Worm (Caenorhabditis elegans) whole organism, young adult: Measurements from ENCODE around the gene his-6.

Experiments
- B0035.1 ChIP-seq: sonication (generic microtip); optimal IDR thresholded peaks from 2 replicates; lab custom pipeline; 2016; ENCODE audit warnings: missing genetic modification characterization, mild to moderate bottlenecking, missing compliant biosample characterization, missing genotype, missing genetic modification reagents
- B0261.1 ChIP-seq: sonication (generic microtip); optimal IDR thresholded peaks from 2 replicates; lab custom pipeline; 2016; ENCODE audit warnings: mild to moderate bottlenecking, missing genetic modification characterization, moderate library complexity, missing compliant biosample characterization
- B0336.3 ChIP-seq: fragments of 200-800 bp; sonication (Bioruptor generic); IDR thresholded peaks from 2 replicates; pipeline ENCODE4 v1.3.6; 2022; ENCODE audit warnings: missing genetic modification characterization, missing compliant biosample characterization
- D2030.7 ChIP-seq: fragments of 200-800 bp; sonication (Bioruptor generic); IDR thresholded peaks from 2 replicates; pipeline ENCODE4 v1.3.6; 2022; ENCODE audit warnings: missing genetic modification reagents, missing genetic modification characterization, missing compliant biosample characterization
- F52B5.7 ChIP-seq: sonication (generic microtip); optimal IDR thresholded peaks from 2 replicates; lab custom pipeline; 2016; ENCODE audit warnings: mild to moderate bottlenecking, missing genetic modification characterization, missing compliant biosample characterization
- F57A8.1 ChIP-seq: fragments of 200-800 bp; sonication (Bioruptor generic); optimal IDR thresholded peaks from 2 replicates; lab custom pipeline; 2018; ENCODE audit warnings: mild to moderate bottlenecking, missing genetic modification characterization, moderate library complexity, missing compliant biosample characterization
- K12H6.12 ChIP-seq: fragments of 200-800 bp; sonication (Bioruptor generic); optimal IDR thresholded peaks from 2 replicates; lab custom pipeline; 2018; ENCODE audit warnings: mild to moderate bottlenecking, missing genetic modification characterization, missing compliant biosample characterization
- T07F8.4 ChIP-seq: sonication (generic microtip); optimal IDR thresholded peaks from 2 replicates; lab custom pipeline; 2016; ENCODE audit warnings: mild to moderate bottlenecking, missing genetic modification characterization, moderate library complexity, missing compliant biosample characterization
- Y53F4B.3 ChIP-seq: fragments of 200-800 bp; sonication (Bioruptor generic); IDR thresholded peaks from 2 replicates; pipeline ENCODE4 v1.3.6; 2022; ENCODE audit warnings: missing genetic modification reagents, missing genetic modification characterization, missing compliant biosample characterization
- Y56A3A.18 ChIP-seq: fragments of 200-800 bp; sonication (Bioruptor generic); IDR thresholded peaks from 2 replicates; pipeline ENCODE4 v1.3.6; 2022; ENCODE audit warnings: missing genetic modification reagents, missing genetic modification characterization, missing compliant biosample characterization
- Y95B8A.8 ChIP-seq: fragments of 200-800 bp; sonication (Bioruptor generic); IDR thresholded peaks from 2 replicates; pipeline ENCODE4 v1.3.6; 2022; ENCODE audit warnings: missing genetic modification reagents, missing genetic modification characterization, missing compliant biosample characterization
- akir-1 ChIP-seq: fragments of 200-800 bp; sonication (Bioruptor generic); optimal IDR thresholded peaks from 2 replicates; lab custom pipeline; 2018; ENCODE audit warnings: mild to moderate bottlenecking, missing genetic modification characterization, moderate library complexity, missing compliant biosample characterization
- aptf-2 ChIP-seq: fragments of 200-800 bp; sonication (Bioruptor generic); conservative IDR thresholded peaks from 2 replicates; pipeline ENCODE4 v1.3.6; 2022; ENCODE audit warnings: missing genetic modification reagents, missing genetic modification characterization, missing compliant biosample characterization
- atf-7 ChIP-seq: sonication (generic microtip); optimal IDR thresholded peaks from 2 replicates; lab custom pipeline; 2017; ENCODE audit warnings: mild to moderate bottlenecking, missing genetic modification characterization, missing compliant biosample characterization
- cebp-1 ChIP-seq, 2 experiments: fragments of 200-800 bp in 1 of 2; sonication (Bioruptor generic) in 1 of 2; sonication (generic microtip) in 1 of 2; IDR thresholded peaks in 1 of 2; optimal IDR thresholded peaks in 1 of 2; 2 replicates each; pipeline versions ENCODE4 v1.3.6 to Lab custom; 2017 to 2022; ENCODE audit warnings: missing compliant biosample characterization in 2 of 2, missing genetic modification characterization in 2 of 2, mild to moderate bottlenecking in 1 of 2, missing genetic modification reagents in 1 of 2, moderate library complexity in 1 of 2
- cebp-2 ChIP-seq: fragments of 200-800 bp; sonication (Bioruptor generic); IDR thresholded peaks from 2 replicates; pipeline ENCODE4 v1.3.6; 2022; ENCODE audit warnings: missing genetic modification characterization, missing compliant biosample characterization
- ceh-58 ChIP-seq: fragments of 200-800 bp; sonication (Bioruptor generic); IDR thresholded peaks from 2 replicates; pipeline ENCODE4 v1.3.6; 2022; ENCODE audit warnings: missing genetic modification characterization, missing compliant biosample characterization
- ceh-79 ChIP-seq: sonication (generic microtip); optimal IDR thresholded peaks from 2 replicates; lab custom pipeline; 2017; ENCODE audit warnings: mild to moderate bottlenecking, missing genetic modification characterization, missing compliant biosample characterization
- die-1 ChIP-seq: sonication (generic microtip); optimal IDR thresholded peaks from 2 replicates; lab custom pipeline; 2016; ENCODE audit warnings: missing genotype, mild to moderate bottlenecking, missing genetic modification characterization, missing compliant biosample characterization
- dox-1 ChIP-seq: fragments of 200-800 bp; sonication (Bioruptor generic); IDR thresholded peaks from 2 replicates; pipeline ENCODE4 v1.3.6; 2022; ENCODE audit warnings: missing genetic modification reagents, missing genetic modification characterization, missing compliant biosample characterization
- efl-1 ChIP-seq: fragments of 150-350 bp; optimal IDR thresholded peaks from 2 replicates; lab custom pipeline; 2014; ENCODE audit warnings: missing biosample characterization, missing genetic modification reagents, missing genetic modification characterization
- ekl-4 ChIP-seq: fragments of 200-800 bp; sonication (Bioruptor generic); IDR thresholded peaks from 2 replicates; pipeline ENCODE4 v1.3.6; 2022; ENCODE audit warnings: missing genetic modification reagents, missing genetic modification characterization, missing compliant biosample characterization
- fkh-3 ChIP-seq: sonication (generic microtip); optimal IDR thresholded peaks from 2 replicates; lab custom pipeline; 2016; ENCODE audit warnings: mild to moderate bottlenecking, missing genetic modification characterization, missing compliant biosample characterization
- gei-17 ChIP-seq: fragments of 200-800 bp; sonication (Bioruptor generic); optimal IDR thresholded peaks from 2 replicates; lab custom pipeline; 2018; ENCODE audit warnings: mild to moderate bottlenecking, missing genetic modification characterization, missing compliant biosample characterization
- him-1 ChIP-seq: sonication (generic microtip); optimal IDR thresholded peaks from 2 replicates; lab custom pipeline; 2016; ENCODE audit warnings: missing genotype, missing genetic modification reagents, missing genetic modification characterization, missing compliant biosample characterization
- hrde-1 ChIP-seq: sonication (generic microtip); optimal IDR thresholded peaks from 2 replicates; lab custom pipeline; 2016; ENCODE audit warnings: missing genetic modification characterization, mild to moderate bottlenecking, missing compliant biosample characterization, moderate library complexity, missing genotype, missing genetic modification reagents, borderline replicate concordance
- lag-1 ChIP-seq: fragments of 200-800 bp; sonication (Bioruptor generic); IDR thresholded peaks from 2 replicates; pipeline ENCODE4 v1.3.6; 2022; ENCODE audit warnings: missing genetic modification reagents, missing genetic modification characterization, missing compliant biosample characterization
- let-607 ChIP-seq, 2 experiments: fragments of 200-800 bp in 1 of 2; sonication (Bioruptor generic) in 1 of 2; sonication (generic microtip) in 1 of 2; optimal IDR thresholded peaks; 2 replicates each; lab custom pipeline; 2016 to 2018; ENCODE audit warnings: mild to moderate bottlenecking in 2 of 2, missing compliant biosample characterization in 2 of 2, missing genetic modification characterization in 2 of 2, moderate library complexity in 2 of 2, missing genotype in 1 of 2
- lin-54 ChIP-seq: fragments of 200-800 bp; sonication (Bioruptor generic); optimal IDR thresholded peaks from 2 replicates; lab custom pipeline; 2018; ENCODE audit warnings: mild to moderate bottlenecking, missing genetic modification characterization, missing compliant biosample characterization
- lsy-27 ChIP-seq: sonication (generic microtip); optimal IDR thresholded peaks from 2 replicates; lab custom pipeline; 2017; ENCODE audit warnings: missing genetic modification characterization, mild to moderate bottlenecking, missing compliant biosample characterization, antibody characterized with exemption, missing genotype, borderline replicate concordance; ENCODE audit not compliant: insufficient read depth
- mcd-1 ChIP-seq: fragments of 200-800 bp; sonication (Bioruptor generic); IDR thresholded peaks from 2 replicates; pipeline ENCODE4 v1.3.6; 2022; ENCODE audit warnings: missing genetic modification reagents, missing genetic modification characterization, missing compliant biosample characterization
- nfya-2 ChIP-seq: fragments of 200-800 bp; sonication (Bioruptor generic); IDR thresholded peaks from 2 replicates; pipeline ENCODE4 v1.3.6; 2022; ENCODE audit warnings: missing genetic modification reagents, missing genetic modification characterization, missing compliant biosample characterization
- nhr-80 ChIP-seq: sonication (generic microtip); optimal IDR thresholded peaks from 2 replicates; lab custom pipeline; 2016; ENCODE audit warnings: missing genetic modification characterization, missing compliant biosample characterization
- rcor-1 ChIP-seq: fragments of 200-800 bp; sonication (Bioruptor generic); IDR thresholded peaks from 2 replicates; pipeline ENCODE4 v1.3.6; 2022; ENCODE audit warnings: missing genetic modification reagents, missing genetic modification characterization, missing compliant biosample characterization
- repo-1 ChIP-seq: sonication (generic microtip); optimal IDR thresholded peaks from 2 replicates; lab custom pipeline; 2017; ENCODE audit warnings: mild to moderate bottlenecking, missing genetic modification characterization, missing compliant biosample characterization
- rpc-1 ChIP-seq, 2 experiments: fragments of 150-350 bp in 1 of 2; sonication (generic microtip) in 1 of 2; optimal IDR thresholded peaks; 2 replicates each; lab custom pipeline; 2014 to 2018; ENCODE audit warnings: missing biosample characterization in 1 of 2, missing genetic modification characterization in 1 of 2, missing genetic modification reagents in 1 of 2, missing genotype in 1 of 2
- sea-2 ChIP-seq: fragments of 200-800 bp; sonication (Bioruptor generic); IDR thresholded peaks from 2 replicates; pipeline ENCODE4 v1.3.6; 2022; ENCODE audit warnings: missing genetic modification characterization, missing compliant biosample characterization
- snpc-1.3 ChIP-seq: sonication (generic microtip); optimal IDR thresholded peaks from 2 replicates; lab custom pipeline; 2017; ENCODE audit warnings: missing genetic modification characterization, mild to moderate bottlenecking, missing compliant biosample characterization, antibody characterized with exemption, moderate library complexity, missing genotype, missing genetic modification reagents; ENCODE audit not compliant: insufficient read depth
- snpc-4 ChIP-seq, 5 experiments: fragments of 150-350 bp in 1 of 5; sonication (generic microtip) in 4 of 5; optimal IDR thresholded peaks; 2 replicates each; lab custom pipeline; 2014 to 2018; ENCODE audit warnings: missing genetic modification characterization in 5 of 5, missing biosample characterization in 3 of 5, antibody characterized with exemption in 2 of 5, mild to moderate bottlenecking in 2 of 5, missing compliant biosample characterization in 2 of 5, missing genotype in 2 of 5, moderate library complexity in 2 of 5, missing genetic modification reagents in 1 of 5
- sptf-2 ChIP-seq: fragments of 200-800 bp; sonication (Bioruptor generic); optimal IDR thresholded peaks from 2 replicates; lab custom pipeline; 2018; ENCODE audit warnings: mild to moderate bottlenecking, missing genetic modification characterization, missing compliant biosample characterization
- unc-62 ChIP-seq: fragments of 150-350 bp; optimal IDR thresholded peaks from 2 replicates; lab custom pipeline; 2014; ENCODE audit warnings: missing biosample characterization, missing genetic modification reagents, missing genetic modification characterization
- xnd-1 ChIP-seq: sonication (generic microtip); optimal IDR thresholded peaks from 2 replicates; lab custom pipeline; 2016; ENCODE audit warnings: missing genotype, missing genetic modification reagents, missing genetic modification characterization, missing compliant biosample characterization
- ztf-18 ChIP-seq: sonication (generic microtip); optimal IDR thresholded peaks from 2 replicates; lab custom pipeline; 2016; ENCODE audit warnings: missing genotype, mild to moderate bottlenecking, missing genetic modification characterization, missing compliant biosample characterization
- ztf-22 ChIP-seq: fragments of 200-800 bp; sonication (Bioruptor generic); optimal IDR thresholded peaks from 2 replicates; lab custom pipeline; 2018; ENCODE audit warnings: mild to moderate bottlenecking, missing genetic modification characterization, moderate library complexity, missing compliant biosample characterization
- ztf-25 ChIP-seq: fragments of 200-800 bp; sonication (Bioruptor generic); IDR thresholded peaks from 2 replicates; pipeline ENCODE4 v1.3.6; 2022; ENCODE audit warnings: missing genetic modification reagents, missing genetic modification characterization, missing compliant biosample characterization
- ztf-26 ChIP-seq: sonication (generic microtip); optimal IDR thresholded peaks from 2 replicates; lab custom pipeline; 2017; ENCODE audit warnings: missing genetic modification characterization, missing compliant biosample characterization
- ztf-28 ChIP-seq: fragments of 200-800 bp; sonication (Bioruptor generic); IDR thresholded peaks from 2 replicates; pipeline ENCODE4 v1.3.6; 2022; ENCODE audit warnings: missing genetic modification reagents, missing genetic modification characterization, missing compliant biosample characterization

his-6 gene

DNA sequence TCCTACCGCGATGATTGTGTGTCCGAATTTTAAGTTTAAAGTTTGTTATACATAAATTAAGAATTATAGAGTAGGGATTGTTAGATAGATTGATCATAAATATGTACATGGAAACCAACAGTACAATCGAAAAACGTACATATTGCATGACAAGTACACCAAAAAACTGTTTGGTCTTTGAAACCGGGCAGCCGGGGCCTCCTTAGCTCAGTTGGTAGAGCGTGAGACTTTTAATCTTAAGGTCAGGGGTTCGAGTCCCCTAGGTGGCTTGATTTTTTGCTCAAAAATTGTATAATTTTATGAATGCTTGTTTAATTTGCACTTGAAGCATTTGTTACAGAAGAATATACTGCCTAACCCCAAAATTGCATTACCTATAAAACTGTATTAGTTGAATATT lies 39.7 kb downstream of the his-6 start (continued):
- TF ChIP-seq nhr-80 (tag; lab: Kevin White, UChicago) = no peak
- TF ChIP-seq let-607 (tag; optimal IDR thresholded peaks at IDR 0.05; lab: Kevin White, UChicago) = no peak
- peak; percentile 69 for TF ChIP-seq die-1 (tag; lab: Kevin White, UChicago)
- peak; percentile 71 for TF ChIP-seq D2030.7
- peak; percentile 48 for TF ChIP-seq rpc-1 (optimal IDR thresholded peaks at IDR 0.05; lab: Kevin White, UChicago)
- peak; percentile 78 for TF ChIP-seq rpc-1 (tag; optimal IDR thresholded peaks at IDR 0.05; lab: Kevin White, UChicago)
- TF ChIP-seq lag-1 = no peak
- TF ChIP-seq sptf-2 = peak; percentile 74
- TF ChIP-seq fkh-3 = no peak
- TF ChIP-seq him-1 = peak; percentile 56
- TF ChIP-seq gei-17 = no peak
- 0 out of 2 replicates have a peak, but pooled peaks have one; percentile 17 for TF ChIP-seq rcor-1 (GFP tag; lab: Robert Waterston, UW)
- no peak for TF ChIP-seq lsy-27
- no peak for TF ChIP-seq cebp-1 (GFP tag; IDR thresholded peaks at IDR 0.05; lab: Robert Waterston, UW)
- no peak for TF ChIP-seq cebp-1 (tag; optimal IDR thresholded peaks at IDR 0.05; lab: Kevin White, UChicago)
- TF ChIP-seq ztf-28 (GFP tag; lab: Robert Waterston, UW) = no peak
- TF ChIP-seq unc-62 (GFP tag; lab: Kevin White, UChicago) = no peak
- no peak for TF ChIP-seq B0035.1 (tag; lab: Kevin White, UChicago)
- 0 out of 2 replicates have a peak, but pooled peaks have one; percentile 26 for TF ChIP-seq Y53F4B.3
- no peak for TF ChIP-seq sea-2
- TF ChIP-seq F52B5.7 (tag; lab: Kevin White, UChicago) = no peak
- peak; percentile 66 for TF ChIP-seq B0261.1 (tag; lab: Kevin White, UChicago)
- TF ChIP-seq ceh-79 (tag; lab: Kevin White, UChicago) = no peak
- TF ChIP-seq akir-1 = no peak
- TF ChIP-seq Y95B8A.8 = no peak
- TF ChIP-seq mcd-1 (GFP tag; lab: Robert Waterston, UW) = no peak
- peak; percentile 66 for TF ChIP-seq dox-1
- no peak for TF ChIP-seq atf-7 (tag; lab: Kevin White, UChicago)
- TF ChIP-seq Y56A3A.18 (GFP tag; lab: Robert Waterston, UW) = no peak
- no peak for TF ChIP-seq aptf-2 (GFP tag; lab: Robert Waterston, UW)
- no peak for TF ChIP-seq ceh-58 (GFP tag; lab: Robert Waterston, UW)
- no peak for TF ChIP-seq B0336.3 (GFP tag; lab: Robert Waterston, UW)
- no peak for TF ChIP-seq ztf-26
- no peak for TF ChIP-seq nfya-2
- no peak for TF ChIP-seq lin-54 (GFP tag; lab: Kevin White, UChicago)
- no peak for TF ChIP-seq cebp-2 (GFP tag; lab: Robert Waterston, UW)
- TF ChIP-seq K12H6.12 (tag; lab: Kevin White, UChicago) = no peak
- TF ChIP-seq ekl-4 (GFP tag; lab: Robert Waterston, UW) = no peak
- TF ChIP-seq ztf-25 = peak; percentile 71; the same call in 1 of the 2 replicates
- no peak for TF ChIP-seq T07F8.4 (tag; lab: Kevin White, UChicago)
- TF ChIP-seq repo-1 (tag; lab: Kevin White, UChicago) = no peak
- peak; percentile 63 for TF ChIP-seq F57A8.1 (GFP tag; lab: Kevin White, UChicago)
- no peak for TF ChIP-seq efl-1 (GFP tag; lab: Kevin White, UChicago)
- TF ChIP-seq xnd-1 (tag; lab: Kevin White, UChicago) = no peak
- no peak for TF ChIP-seq snpc-4 (GFP tag; optimal IDR thresholded peaks at IDR 0.05; lab: Kevin White, UChicago)
- peak in 1 of 4 experiments; percentile 74 for TF ChIP-seq snpc-4 (tag; optimal IDR thresholded peaks at IDR 0.05; lab: Kevin White, UChicago)
- TF ChIP-seq ztf-18 = peak; percentile 54
- no peak for TF ChIP-seq hrde-1 (tag; lab: Kevin White, UChicago)
- TF ChIP-seq snpc-1.3 (tag; lab: Kevin White, UChicago) = no peak
- TF ChIP-seq ztf-22 (GFP tag; lab: Kevin White, UChicago) = no peak
